Worm (Caenorhabditis elegans) whole organism, L1 larva: Measurements from ENCODE around the gene npp-25.

Experiments used
- F16B12.6 ChIP-seq: fragments of 150-350 bp; optimal IDR thresholded peaks from 2 replicates; lab custom pipeline; 2014; ENCODE audit warnings: missing biosample characterization, missing genetic modification characterization
- Y116A8C.19 ChIP-seq: sonication (generic microtip); optimal IDR thresholded peaks from 2 replicates; lab custom pipeline; 2016; ENCODE audit warnings: missing compliant biosample characterization, missing genetic modification characterization, borderline replicate concordance
- aly-2 ChIP-seq: fragments of 150-350 bp; optimal IDR thresholded peaks from 2 replicates; lab custom pipeline; 2014; ENCODE audit warnings: missing biosample characterization, missing genetic modification characterization
- blmp-1 ChIP-seq: fragments of 150-350 bp; optimal IDR thresholded peaks from 2 replicates; lab custom pipeline; 2014; ENCODE audit warnings: missing biosample characterization, missing genetic modification characterization
- ceh-63 ChIP-seq: fragments of 200-800 bp; sonication (Bioruptor generic); optimal IDR thresholded peaks from 2 replicates; lab custom pipeline; 2018; ENCODE audit warnings: mild to moderate bottlenecking, missing genetic modification characterization, missing compliant biosample characterization
- ceh-8 ChIP-seq: fragments of 200-800 bp; sonication (Bioruptor generic); optimal IDR thresholded peaks from 2 replicates; lab custom pipeline; 2018; ENCODE audit warnings: mild to moderate bottlenecking, missing genetic modification characterization, moderate library complexity, missing compliant biosample characterization
- ces-1 ChIP-seq: fragments of 150-350 bp; optimal IDR thresholded peaks from 2 replicates; lab custom pipeline; 2014; ENCODE audit warnings: missing biosample characterization, missing genetic modification reagents, missing genetic modification characterization
- dpl-1 ChIP-seq, 3 experiments: fragments of 150-350 bp in 2 of 3; sonication (generic microtip) in 1 of 3; optimal IDR thresholded peaks; 2 replicates each; lab custom pipeline; 2014 to 2017; ENCODE audit warnings: missing biosample characterization in 3 of 3, missing genetic modification characterization in 3 of 3, missing genetic modification reagents in 3 of 3
- dsc-1 ChIP-seq: sonication (generic microtip); optimal IDR thresholded peaks from 2 replicates; lab custom pipeline; 2016; ENCODE audit warnings: mild to moderate bottlenecking, missing genetic modification characterization, missing compliant biosample characterization
- egl-27 ChIP-seq, 2 experiments: fragments of 150-350 bp in 1 of 2; sonication (generic microtip); optimal IDR thresholded peaks; 3 replicates each; lab custom pipeline; 2017 to 2018; ENCODE audit warnings: missing biosample characterization in 2 of 2, missing genetic modification characterization in 2 of 2, missing genetic modification reagents in 2 of 2
- elt-2 ChIP-seq: sonication (generic microtip); optimal IDR thresholded peaks from 2 replicates; lab custom pipeline; 2016; ENCODE audit warnings: missing genetic modification characterization, mild to moderate bottlenecking, inconsistent platforms, missing compliant biosample characterization, missing genetic modification reagents
- ets-5 ChIP-seq: fragments of 200-800 bp; sonication (Bioruptor generic); IDR thresholded peaks from 2 replicates; pipeline ENCODE4 v1.3.6; 2022; ENCODE audit warnings: missing genetic modification characterization, missing compliant biosample characterization
- fkh-10 ChIP-seq: sonication (generic microtip); optimal IDR thresholded peaks from 2 replicates; lab custom pipeline; 2017; ENCODE audit warnings: missing biosample characterization, missing genetic modification reagents, missing genetic modification characterization
- fkh-8 ChIP-seq: sonication (generic microtip); optimal IDR thresholded peaks from 2 replicates; lab custom pipeline; 2016; ENCODE audit warnings: mild to moderate bottlenecking, missing genetic modification characterization, missing compliant biosample characterization
- grh-1 ChIP-seq: fragments of 200-800 bp; sonication (Bioruptor generic); IDR thresholded peaks from 2 replicates; pipeline ENCODE4 v1.3.6; 2022; ENCODE audit warnings: missing genetic modification reagents, missing genetic modification characterization, missing compliant biosample characterization
- hlh-17 ChIP-seq: fragments of 200-800 bp; sonication (Bioruptor generic); optimal IDR thresholded peaks from 2 replicates; lab custom pipeline; 2018; ENCODE audit warnings: missing genetic modification characterization, mild to moderate bottlenecking, missing compliant biosample characterization, moderate library complexity, borderline replicate concordance
- isw-1 ChIP-seq: fragments of 200-800 bp; sonication (Bioruptor generic); IDR thresholded peaks from 2 replicates; pipeline ENCODE4 v1.3.6; 2022; ENCODE audit warnings: missing genetic modification characterization, missing compliant biosample characterization
- jun-1 ChIP-seq: fragments of 150-350 bp; optimal IDR thresholded peaks from 2 replicates; lab custom pipeline; 2014; ENCODE audit warnings: missing biosample characterization, missing genetic modification reagents, missing genetic modification characterization
- lin-13 ChIP-seq: fragments of 150-350 bp; optimal IDR thresholded peaks from 2 replicates; lab custom pipeline; 2014; ENCODE audit warnings: missing biosample characterization, missing genetic modification reagents, missing genetic modification characterization
- lin-14 ChIP-seq: fragments of 200-800 bp; sonication (Bioruptor generic); optimal IDR thresholded peaks from 2 replicates; lab custom pipeline; 2018; ENCODE audit warnings: mild to moderate bottlenecking, missing genetic modification characterization, moderate library complexity, missing compliant biosample characterization
- lin-39 ChIP-seq: fragments of 150-350 bp; optimal IDR thresholded peaks from 2 replicates; lab custom pipeline; 2014; ENCODE audit warnings: missing biosample characterization, missing genetic modification reagents, missing genetic modification characterization
- lsy-2 ChIP-seq, 2 experiments: fragments of 150-350 bp; optimal IDR thresholded peaks; 2 replicates each; lab custom pipeline; 2014; ENCODE audit warnings: missing biosample characterization in 2 of 2, missing genetic modification characterization in 2 of 2
- mab-9 ChIP-seq: fragments of 200-800 bp; sonication (Bioruptor generic); IDR thresholded peaks from 2 replicates; pipeline ENCODE4 v1.3.6; 2022; ENCODE audit warnings: missing genetic modification reagents, missing genetic modification characterization, missing compliant biosample characterization
- mef-2 ChIP-seq: fragments of 150-350 bp; optimal IDR thresholded peaks from 2 replicates; lab custom pipeline; 2014; ENCODE audit warnings: missing biosample characterization, missing genetic modification characterization
- nhr-20 ChIP-seq: sonication (generic microtip); optimal IDR thresholded peaks from 2 replicates; lab custom pipeline; 2016; ENCODE audit warnings: mild to moderate bottlenecking, missing genetic modification characterization, missing compliant biosample characterization
- nhr-237 ChIP-seq: fragments of 150-350 bp; optimal IDR thresholded peaks from 2 replicates; lab custom pipeline; 2014; ENCODE audit warnings: missing biosample characterization, missing genetic modification characterization
- nhr-28 ChIP-seq: fragments of 150-350 bp; optimal IDR thresholded peaks from 2 replicates; lab custom pipeline; 2014; ENCODE audit warnings: missing biosample characterization, missing genetic modification characterization
- nhr-47 ChIP-seq: sonication (generic microtip); optimal IDR thresholded peaks from 2 replicates; lab custom pipeline; 2016; ENCODE audit warnings: mild to moderate bottlenecking, missing genetic modification characterization, moderate library complexity, missing compliant biosample characterization
- nhr-71 ChIP-seq: sonication (generic microtip); optimal IDR thresholded peaks from 2 replicates; lab custom pipeline; 2016; ENCODE audit warnings: mild to moderate bottlenecking, missing genetic modification characterization, moderate library complexity, missing compliant biosample characterization
- nhr-84 ChIP-seq: sonication (generic microtip); optimal IDR thresholded peaks from 2 replicates; lab custom pipeline; 2017; ENCODE audit warnings: missing biosample characterization, missing genetic modification characterization
- pag-3 ChIP-seq: sonication (generic microtip); optimal IDR thresholded peaks from 2 replicates; lab custom pipeline; 2017; ENCODE audit warnings: missing genetic modification characterization, mild to moderate bottlenecking, missing compliant biosample characterization, antibody characterized with exemption, borderline replicate concordance; ENCODE audit not compliant: insufficient read depth
- pax-3 ChIP-seq: fragments of 200-800 bp; sonication (Bioruptor generic); optimal IDR thresholded peaks from 2 replicates; lab custom pipeline; 2018; ENCODE audit warnings: mild to moderate bottlenecking, missing genetic modification characterization, moderate library complexity, missing compliant biosample characterization
- pqm-1 ChIP-seq: sonication (generic microtip); optimal IDR thresholded peaks from 3 replicates; lab custom pipeline; 2017; ENCODE audit warnings: missing biosample characterization, missing genetic modification characterization
- snpc-4 ChIP-seq: fragments of 150-350 bp; optimal IDR thresholded peaks from 2 replicates; lab custom pipeline; 2014; ENCODE audit warnings: missing biosample characterization, missing genetic modification characterization
- snu-23 ChIP-seq: sonication (generic microtip); optimal IDR thresholded peaks from 2 replicates; lab custom pipeline; 2016; ENCODE audit warnings: missing genetic modification characterization, missing compliant biosample characterization
- sox-4 ChIP-seq: sonication (generic microtip); optimal IDR thresholded peaks from 2 replicates; lab custom pipeline; 2016; ENCODE audit warnings: missing genetic modification characterization, missing compliant biosample characterization
- sptf-1 ChIP-seq: fragments of 150-350 bp; optimal IDR thresholded peaks from 2 replicates; lab custom pipeline; 2014; ENCODE audit warnings: missing biosample characterization, missing genetic modification characterization
- tbx-2 ChIP-seq: sonication (generic microtip); optimal IDR thresholded peaks from 2 replicates; lab custom pipeline; 2016; ENCODE audit warnings: missing genetic modification characterization, missing compliant biosample characterization
- tlp-1 ChIP-seq: fragments of 150-350 bp; optimal IDR thresholded peaks from 2 replicates; lab custom pipeline; 2014; ENCODE audit warnings: missing biosample characterization, missing genetic modification characterization
- unc-62 ChIP-seq: fragments of 150-350 bp; optimal IDR thresholded peaks from 2 replicates; lab custom pipeline; 2014; ENCODE audit warnings: missing biosample characterization, missing genetic modification reagents, missing genetic modification characterization
- zag-1 ChIP-seq: fragments of 150-350 bp; optimal IDR thresholded peaks from 2 replicates; lab custom pipeline; 2014; ENCODE audit warnings: missing biosample characterization, missing genetic modification characterization
- zip-4 ChIP-seq: fragments of 200-800 bp; sonication (Bioruptor generic); optimal IDR thresholded peaks from 2 replicates; lab custom pipeline; 2018; ENCODE audit warnings: mild to moderate bottlenecking, missing genetic modification characterization, moderate library complexity, missing compliant biosample characterization
- ztf-4 ChIP-seq: fragments of 150-350 bp; optimal IDR thresholded peaks from 2 replicates; lab custom pipeline; 2014; ENCODE audit warnings: missing biosample characterization, missing genetic modification characterization

Gene npp-25

DNA sequence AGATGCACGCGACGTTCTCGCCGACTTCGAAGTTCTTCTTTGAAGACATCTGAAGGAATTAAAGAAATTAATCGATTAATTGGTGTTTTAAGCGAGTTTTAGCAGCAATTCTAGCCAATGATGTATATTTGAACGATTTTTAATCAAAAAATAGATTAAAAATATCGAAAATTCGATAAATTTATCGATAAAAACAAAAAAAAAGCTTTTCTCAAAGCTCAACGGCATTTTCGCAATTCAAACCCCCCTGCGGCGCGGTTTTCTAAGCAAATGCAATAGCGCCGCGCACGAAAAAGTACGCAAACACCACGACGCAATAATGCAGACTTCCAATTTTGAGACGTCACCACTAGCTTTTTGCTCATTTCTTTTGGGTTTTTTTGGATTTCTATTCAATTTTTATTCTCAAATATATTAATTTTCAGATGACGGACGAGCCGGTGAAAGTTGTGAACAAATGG, 51.2 kb downstream of the npp-25 start, which contains the start of the genes mrg-1 and spcs-2 (continued):
- TF ChIP-seq ces-1 (GFP tag; lab: Kevin White, UChicago), result no peak
- TF ChIP-seq snpc-4 (tag; lab: Kevin White, UChicago), result peak; percentile 70
- TF ChIP-seq nhr-28, result no peak
- TF ChIP-seq nhr-84 (tag; lab: Kevin White, UChicago), result no peak
- peak; percentile 88 for TF ChIP-seq lin-13
- no peak for TF ChIP-seq blmp-1
- peak; percentile 71 for TF ChIP-seq zip-4
- peak; percentile 11 for TF ChIP-seq aly-2 (tag; lab: Kevin White, UChicago)
- TF ChIP-seq nhr-47, result peak; percentile 93
- TF ChIP-seq snu-23 (GFP tag; lab: Kevin White, UChicago), result peak; percentile 95
- peak; percentile 33 for TF ChIP-seq zag-1 (tag; lab: Kevin White, UChicago)
- TF ChIP-seq F16B12.6, result peak; percentile 99
- peak; percentile 87 for TF ChIP-seq lin-14
- TF ChIP-seq ceh-8 (GFP tag; lab: Kevin White, UChicago), result peak; percentile 70
- TF ChIP-seq jun-1 (tag; lab: Kevin White, UChicago), result peak; percentile 54
- peak; percentile 78 for TF ChIP-seq grh-1 (GFP tag; lab: Robert Waterston, UW)
- no peak for TF ChIP-seq ceh-63
- peak; percentile 87 for TF ChIP-seq fkh-8 (tag; lab: Kevin White, UChicago)
- TF ChIP-seq tbx-2 (tag; lab: Kevin White, UChicago), result peak; percentile 92
- TF ChIP-seq tlp-1 (tag; lab: Kevin White, UChicago), result no peak
- peak; percentile 64 for TF ChIP-seq fkh-10
- no peak for TF ChIP-seq pag-3 (tag; lab: Kevin White, UChicago)
- TF ChIP-seq lin-39 (tag; lab: Kevin White, UChicago), result peak; percentile 69
- TF ChIP-seq Y116A8C.19 (tag; lab: Kevin White, UChicago), result no peak
- peak; percentile 84 for TF ChIP-seq isw-1 (GFP tag; lab: Robert Waterston, UW)
- no peak for TF ChIP-seq sptf-1 (tag; lab: Kevin White, UChicago)
- peak; percentile 94 for TF ChIP-seq nhr-71 (tag; lab: Kevin White, UChicago)
- TF ChIP-seq mab-9 (GFP tag; lab: Robert Waterston, UW), result 0 out of 2 replicates have a peak, but pooled peaks have one; percentile 21
- peak; percentile 74 for TF ChIP-seq ztf-4 (tag; lab: Kevin White, UChicago)
- no peak for TF ChIP-seq mef-2
- peak; percentile 87 for TF ChIP-seq dsc-1 (tag; lab: Kevin White, UChicago)
- no peak for TF ChIP-seq egl-27 (tag; optimal IDR thresholded peaks at IDR 0.05; lab: Kevin White, UChicago)
- TF ChIP-seq hlh-17 (GFP tag; lab: Kevin White, UChicago), result no peak
- TF ChIP-seq pqm-1, result no peak
- TF ChIP-seq ets-5 (GFP tag; lab: Robert Waterston, UW), result no peak
- TF ChIP-seq dpl-1 (GFP tag; optimal IDR thresholded peaks at IDR 0.05; lab: Kevin White, UChicago), result peak; percentile 80 to 89 (median 87)
- TF ChIP-seq unc-62, result no peak
- TF ChIP-seq sox-4 (tag; lab: Kevin White, UChicago), result peak; percentile 78
- peak; percentile 61 for TF ChIP-seq elt-2 (tag; lab: Kevin White, UChicago)
- TF ChIP-seq nhr-237 (tag; lab: Kevin White, UChicago), result peak; percentile 61
- peak; percentile 91 to 93 for TF ChIP-seq lsy-2 (tag; optimal IDR thresholded peaks at IDR 0.05; lab: Kevin White, UChicago)
- TF ChIP-seq pax-3 (tag; lab: Kevin White, UChicago), result peak; percentile 58
- peak; percentile 89 for TF ChIP-seq nhr-20 (tag; lab: Kevin White, UChicago)
